Worm (Caenorhabditis elegans): ENCODE measurements around the gene chil-6.

Gene chil-6

DNA sequence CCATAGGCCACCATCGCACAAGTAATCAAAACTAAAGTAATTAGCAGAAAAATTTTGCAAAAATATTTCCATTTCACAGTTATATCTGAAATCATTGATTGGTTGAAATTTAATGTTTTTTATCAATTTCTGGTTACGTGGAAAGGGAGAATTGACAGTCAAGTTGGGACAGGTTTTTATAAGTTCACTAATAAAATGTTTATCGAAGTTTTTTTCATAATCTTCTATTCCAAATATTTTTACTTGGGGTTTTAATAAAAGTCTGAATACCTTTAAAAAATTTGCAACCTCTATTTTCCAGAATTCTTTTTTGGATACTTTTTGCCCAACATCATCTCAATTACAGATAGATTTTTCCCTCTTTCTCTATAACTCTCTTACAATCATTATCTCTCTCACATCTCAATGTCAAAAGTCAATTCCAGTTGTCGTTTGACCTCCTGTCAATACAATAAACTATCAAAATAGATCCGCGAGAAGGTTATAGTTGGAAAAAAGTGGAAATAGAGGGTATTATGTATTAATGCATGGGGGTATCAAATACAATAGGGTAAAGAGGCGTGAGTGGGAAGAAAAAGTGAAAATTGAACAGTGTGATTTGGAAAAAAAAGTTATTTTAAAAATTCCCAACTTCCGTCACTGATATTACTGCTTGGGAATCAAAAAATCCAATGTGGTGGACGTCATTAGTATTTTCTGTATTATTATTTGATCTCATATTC lies 17.0 kb upstream of the chil-6 start, which contains the start of the genes chil-2 and ctsa-3.2:
TSS of gene chil-2 (minus strand) at position 101 of the 722 bp plus-strand sequence.
TSS of gene ctsa-3.2 (plus strand) at position 672 of the 722 bp plus-strand sequence.
- no peak for TF ChIP-seq fkh-10 (GFP tag; optimal IDR thresholded peaks at IDR 0.05)
- TF ChIP-seq nhr-76 (tag; optimal IDR thresholded peaks at IDR 0.05), result no peak
- no peak for TF ChIP-seq nhr-67 (tag; optimal IDR thresholded peaks at IDR 0.05)
- TF ChIP-seq jun-1 (tag; optimal IDR thresholded peaks at IDR 0.05), result no peak
- no peak for TF ChIP-seq R02D3.7 (tag; optimal IDR thresholded peaks at IDR 0.05)
- TF ChIP-seq nfya-1 (tag; optimal IDR thresholded peaks at IDR 0.05; ENCODE audit: insufficient read depth), result no peak
- no peak for TF ChIP-seq ceh-28 (tag; optimal IDR thresholded peaks at IDR 0.05)
- no peak for TF ChIP-seq fos-1 (tag; optimal IDR thresholded peaks at IDR 0.05)
- no peak for TF ChIP-seq nhr-25 (tag; optimal IDR thresholded peaks at IDR 0.05)
- TF ChIP-seq unc-62 (GFP tag; optimal IDR thresholded peaks at IDR 0.05), result no peak
- no peak for TF ChIP-seq pqm-1 (tag; optimal IDR thresholded peaks at IDR 0.05)
- no peak for TF ChIP-seq aly-2 (tag; optimal IDR thresholded peaks at IDR 0.05)
- no peak for TF ChIP-seq hmg-11 (tag; optimal IDR thresholded peaks at IDR 0.05)
- no peak for TF ChIP-seq sea-2 (GFP tag; optimal IDR thresholded peaks at IDR 0.05)
- no peak for TF ChIP-seq unc-39 (tag; optimal IDR thresholded peaks at IDR 0.05)
- TF ChIP-seq ceh-82 (tag; optimal IDR thresholded peaks at IDR 0.05), result no peak
- TF ChIP-seq elt-2 (tag; optimal IDR thresholded peaks at IDR 0.05), result no peak
- no peak for TF ChIP-seq nhr-23 (tag; optimal IDR thresholded peaks at IDR 0.05)
- no peak for TF ChIP-seq nhr-12 (tag; optimal IDR thresholded peaks at IDR 0.05)
- TF ChIP-seq lsy-12 (tag; optimal IDR thresholded peaks at IDR 0.05), result no peak

DNA sequence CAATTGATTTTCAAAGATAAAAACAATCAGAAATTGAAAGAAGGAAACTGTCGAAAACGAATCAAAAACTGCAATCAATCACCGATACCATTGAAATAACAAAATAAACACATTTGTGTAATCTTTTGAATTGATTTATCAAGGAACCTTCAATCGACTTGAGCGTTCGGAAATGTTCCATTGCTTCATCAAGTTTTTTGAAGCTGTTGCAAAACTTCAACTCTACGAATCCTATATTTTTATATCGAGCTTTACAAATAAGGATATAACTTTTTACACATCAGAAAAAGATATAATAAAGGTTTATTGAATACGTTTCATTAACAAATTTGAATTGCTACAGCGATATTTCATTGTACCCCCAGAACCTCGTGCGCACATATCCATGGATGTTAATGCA lies 15.3 kb upstream of the chil-6 start, which contains the start of gene chil-8:
TSS of gene chil-8 (minus strand) at position 101 of the 400 bp plus-strand sequence.
- no peak for TF ChIP-seq skn-1 (tag; optimal IDR thresholded peaks at IDR 0.05)
- no peak for TF ChIP-seq hmg-11 (tag; optimal IDR thresholded peaks at IDR 0.05)
- TF ChIP-seq R02D3.7 (tag; optimal IDR thresholded peaks at IDR 0.05), result no peak
- no peak for TF ChIP-seq nfya-1 (tag; optimal IDR thresholded peaks at IDR 0.05; ENCODE audit: insufficient read depth)
- TF ChIP-seq lin-39 (tag; optimal IDR thresholded peaks at IDR 0.05), result no peak
- no peak for TF ChIP-seq nhr-76 (tag; optimal IDR thresholded peaks at IDR 0.05)
- no peak for TF ChIP-seq fkh-10 (GFP tag; optimal IDR thresholded peaks at IDR 0.05)
- no peak for TF ChIP-seq nhr-67 (tag; optimal IDR thresholded peaks at IDR 0.05)
- no peak for TF ChIP-seq daf-12 (tag; optimal IDR thresholded peaks at IDR 0.05)
- TF ChIP-seq ceh-82 (tag; optimal IDR thresholded peaks at IDR 0.05), result no peak
- no peak for TF ChIP-seq nhr-25 (tag; optimal IDR thresholded peaks at IDR 0.05)
- TF ChIP-seq nhr-23 (tag; optimal IDR thresholded peaks at IDR 0.05), result no peak
- no peak for TF ChIP-seq elt-3 (tag; optimal IDR thresholded peaks at IDR 0.05)
- TF ChIP-seq ceh-9 (tag; optimal IDR thresholded peaks at IDR 0.05), result no peak
- TF ChIP-seq mdl-1 (tag; optimal IDR thresholded peaks at IDR 0.05), result no peak
- no peak for TF ChIP-seq elt-1 (tag; optimal IDR thresholded peaks at IDR 0.05)
- TF ChIP-seq egl-5 (tag; optimal IDR thresholded peaks at IDR 0.05), result no peak
- TF ChIP-seq ztf-4 (tag; optimal IDR thresholded peaks at IDR 0.05), result no peak

DNA sequence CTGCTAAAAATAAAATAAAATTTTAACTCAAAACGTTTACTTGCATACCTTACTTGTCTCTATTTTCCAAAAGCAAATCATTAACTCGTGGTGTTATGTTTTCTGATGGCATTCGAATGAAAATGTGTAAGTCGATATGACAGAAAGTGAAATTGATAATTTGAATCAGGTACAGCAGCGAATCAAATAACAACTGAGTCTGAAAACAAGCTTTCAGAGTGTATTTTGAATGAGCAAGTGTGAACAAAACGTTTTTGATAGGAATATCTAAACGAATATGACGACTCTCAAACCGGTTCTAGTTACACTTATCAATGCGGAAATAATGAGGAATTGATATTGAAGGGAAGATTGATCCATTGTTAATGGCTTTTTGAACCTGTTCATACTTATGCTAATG lies 13.4 kb upstream of the chil-6 start, which contains the start of gene chil-7:
TSS of gene chil-7 (minus strand) at position 112 of the 400 bp plus-strand sequence.
- TF ChIP-seq unc-39 (tag; optimal IDR thresholded peaks at IDR 0.05) (no peak), eor-1 (tag; optimal IDR thresholded peaks at IDR 0.05) (no peak), nhr-28 (tag; optimal IDR thresholded peaks at IDR 0.05) (no peak), pha-4 (tag; optimal IDR thresholded peaks at IDR 0.05) (no peak), egl-27 (tag; optimal IDR thresholded peaks at IDR 0.05) (no peak), zag-1 (tag; optimal IDR thresholded peaks at IDR 0.05) (no peak), ztf-11 (tag; optimal IDR thresholded peaks at IDR 0.05) (no peak), ZK546.5 (tag; optimal IDR thresholded peaks at IDR 0.05) (no peak), ztf-4 (tag; optimal IDR thresholded peaks at IDR 0.05) (no peak), elt-1 (tag; optimal IDR thresholded peaks at IDR 0.05) (no peak), lin-39 (tag; optimal IDR thresholded peaks at IDR 0.05) (no peak), mdl-1 (tag; optimal IDR thresholded peaks at IDR 0.05) (no peak), egl-5 (tag; optimal IDR thresholded peaks at IDR 0.05) (no peak), daf-12 (tag; optimal IDR thresholded peaks at IDR 0.05) (no peak), nhr-12 (tag; optimal IDR thresholded peaks at IDR 0.05) (no peak), pqm-1 (tag; optimal IDR thresholded peaks at IDR 0.05) (no peak), nhr-11 (tag; optimal IDR thresholded peaks at IDR 0.05) (no peak)
